Worm (Caenorhabditis elegans): ENCODE measurements around the gene Y47D3A.20.
A peak's percentile ranks its signal among the peaks of the same experiment; 100 is the strongest.

Gene Y47D3A.20

ce11 chrIII:11268532-11268931, 6.3 kb upstream of the Y47D3A.20 start:
- TF ChIP-seq nhr-80 (tag; optimal IDR thresholded peaks at IDR 0.05) (peak; percentile 80), mes-4 (tag; optimal IDR thresholded peaks at IDR 0.05) (no peak)

- TF ChIP-seq nhr-80 (tag; optimal IDR thresholded peaks at IDR 0.05) (peak; percentile 27), nhr-90 (tag; optimal IDR thresholded peaks at IDR 0.05) (no peak)
Observed at ce11 chrIII:11269206-11269605, 5.7 kb upstream of the Y47D3A.20 start.

- TF ChIP-seq madf-10 (tag; optimal IDR thresholded peaks at IDR 0.05) (no peak), bed-2 (GFP tag; IDR thresholded peaks at IDR 0.05) (no peak), Y95B8A.8 (GFP tag; IDR thresholded peaks at IDR 0.05) (no peak), lin-26 (GFP tag; IDR thresholded peaks at IDR 0.05) (no peak)
Observed at ce11 chrIII:11270795-11271194, 4.1 kb upstream of the Y47D3A.20 start, which contains the start of gene obr-1. Gene obr-1 (minus strand): TSS chrIII:11270895.

- no peak for TF ChIP-seq ceh-40 (GFP tag; IDR thresholded peaks at IDR 0.05)
- no peak for TF ChIP-seq D2030.7 (GFP tag; IDR thresholded peaks at IDR 0.05)
- no peak for TF ChIP-seq lin-54 (GFP tag; optimal IDR thresholded peaks at IDR 0.05)
- TF ChIP-seq F49E8.2 (tag; optimal IDR thresholded peaks at IDR 0.05; ENCODE audit: insufficient read depth): no peak
- TF ChIP-seq Y67H2A.10 (GFP tag; conservative IDR thresholded peaks at IDR 0.05): no peak
- TF ChIP-seq hlh-12 (tag; optimal IDR thresholded peaks at IDR 0.05): no peak
- no peak for TF ChIP-seq pha-4 (tag; optimal IDR thresholded peaks at IDR 0.05)
- TF ChIP-seq dpff-1 (tag; optimal IDR thresholded peaks at IDR 0.05): no peak
- no peak for TF ChIP-seq tlf-1 (GFP tag; optimal IDR thresholded peaks at IDR 0.05)
- TF ChIP-seq let-526 (GFP tag; IDR thresholded peaks at IDR 0.05): no peak
- no peak for TF ChIP-seq aptf-2 (GFP tag; conservative IDR thresholded peaks at IDR 0.05)
- no peak for TF ChIP-seq tbp1 (GFP tag; optimal IDR thresholded peaks at IDR 0.05)
- no peak for TF ChIP-seq xnd-1 (tag; optimal IDR thresholded peaks at IDR 0.05)
- TF ChIP-seq madf-3 (GFP tag; IDR thresholded peaks at IDR 0.05): no peak
- no peak for TF ChIP-seq hlh-26 (GFP tag; conservative IDR thresholded peaks at IDR 0.05)
- TF ChIP-seq nhr-90 (tag; optimal IDR thresholded peaks at IDR 0.05): no peak
- no peak for TF ChIP-seq zfh-2 (GFP tag; conservative IDR thresholded peaks at IDR 0.05)
Observed at ce11 chrIII:11278817-11279216, 4.0 kb downstream of the Y47D3A.20 start, which contains the start of gene Y47D3A.21. Gene Y47D3A.21 (minus strand): TSS chrIII:11278917.

- TF ChIP-seq nhr-179 (tag; optimal IDR thresholded peaks at IDR 0.05) (no peak), F57A8.1 (GFP tag; optimal IDR thresholded peaks at IDR 0.05) (no peak), cebp-1 (GFP tag; IDR thresholded peaks at IDR 0.05) (no peak), cebp-1 (tag; optimal IDR thresholded peaks at IDR 0.05) (no peak), tbx-9 (tag; optimal IDR thresholded peaks at IDR 0.05; ENCODE audit: borderline replicate concordance) (no peak), ztf-28 (GFP tag; IDR thresholded peaks at IDR 0.05) (no peak), ZK185.1 (tag; optimal IDR thresholded peaks at IDR 0.05; ENCODE audit: poor library complexity, severe bottlenecking) (no peak), pha-4 (tag; optimal IDR thresholded peaks at IDR 0.05) (no peak), hmg-20 (GFP tag; IDR thresholded peaks at IDR 0.05) (no peak), let-526 (GFP tag; IDR thresholded peaks at IDR 0.05) (no peak), mxl-1 (tag; optimal IDR thresholded peaks at IDR 0.05) (no peak), zim-3 (tag; optimal IDR thresholded peaks at IDR 0.05) (no peak), him-1 (tag; optimal IDR thresholded peaks at IDR 0.05) (no peak), T26A5.8 (tag; optimal IDR thresholded peaks at IDR 0.05) (no peak), F49E8.2 (tag; optimal IDR thresholded peaks at IDR 0.05; ENCODE audit: insufficient read depth) (no peak), nhr-80 (tag; optimal IDR thresholded peaks at IDR 0.05) (no peak), nfya-2 (GFP tag; IDR thresholded peaks at IDR 0.05) (no peak), Y79H2A.3 (GFP tag; conservative IDR thresholded peaks at IDR 0.05) (no peak)
Observed at ce11 chrIII:11279954-11280353, 5.1 kb downstream of the Y47D3A.20 start.

All from whole organism, young adult.